Fruit fly (Drosophila melanogaster) whole organism, embryonic: ENCODE data around the gene PIG-C.

Experiments
- CG10274 ChIP-seq: fragments of 200-800 bp; sonication (Bioruptor generic); optimal IDR thresholded peaks from 3 replicates; lab custom pipeline; 2017; ENCODE audit warnings: missing biosample characterization, mild to moderate bottlenecking, missing genetic modification characterization
- CG14441 ChIP-seq: fragments of 200-800 bp; sonication (Bioruptor generic); IDR thresholded peaks from 2 replicates; pipeline ENCODE4 v1.3.6; 2022; ENCODE audit warnings: missing biosample characterization, missing genetic modification characterization
- CG1792 ChIP-seq: fragments of 200-800 bp; sonication (Bioruptor generic); optimal IDR thresholded peaks from 2 replicates; lab custom pipeline; 2016; ENCODE audit warnings: missing biosample characterization, missing genetic modification characterization
- CG3838 ChIP-seq: fragments of 200-800 bp; sonication (Bioruptor generic); optimal IDR thresholded peaks from 3 replicates; lab custom pipeline; 2016; ENCODE audit warnings: missing biosample characterization, missing genetic modification characterization
- CG6689 ChIP-seq: fragments of 200-800 bp; sonication (Bioruptor generic); IDR thresholded peaks from 2 replicates; pipeline ENCODE4 v1.3.6; 2022; ENCODE audit warnings: missing biosample characterization, missing genetic modification characterization
- CG9876 ChIP-seq: fragments of 200-800 bp; sonication (Bioruptor generic); optimal IDR thresholded peaks from 2 replicates; lab custom pipeline; 2016; ENCODE audit warnings: missing biosample characterization, missing genetic modification characterization
- HmgD ChIP-seq: fragments of 200-800 bp; sonication (Bioruptor generic); optimal IDR thresholded peaks from 3 replicates; lab custom pipeline; 2016; ENCODE audit warnings: missing biosample characterization, missing genetic modification characterization
- NK7.1 ChIP-seq: fragments of 200-800 bp; sonication (Bioruptor generic); optimal IDR thresholded peaks from 3 replicates; lab custom pipeline; 2016; ENCODE audit warnings: missing biosample characterization, missing genetic modification characterization
- chif ChIP-seq, 2 experiments: fragments of 200-800 bp; sonication (Bioruptor generic); optimal IDR thresholded peaks; 3 replicates each; lab custom pipeline; 2016; ENCODE audit warnings: missing biosample characterization in 2 of 2, missing genetic modification characterization in 2 of 2
- corto ChIP-seq: fragments of 200-800 bp; sonication (Bioruptor generic); optimal IDR thresholded peaks from 2 replicates; lab custom pipeline; 2016; ENCODE audit warnings: missing biosample characterization, mild to moderate bottlenecking, missing genetic modification characterization, moderate library complexity
- fd64A ChIP-seq: fragments of 200-800 bp; sonication (Bioruptor generic); optimal IDR thresholded peaks from 3 replicates; lab custom pipeline; 2018; ENCODE audit warnings: missing biosample characterization, mild to moderate bottlenecking, missing genetic modification characterization
- trh ChIP-seq: fragments of 200-800 bp; sonication (Bioruptor generic); optimal IDR thresholded peaks from 2 replicates; lab custom pipeline; 2016; ENCODE audit warnings: missing biosample characterization, missing genetic modification characterization

dm6 chr3L:3348956-3349824, 30.2 kb upstream of the PIG-C start:
- TF ChIP-seq CG1792 (GFP tag; lab: Kevin White, UChicago) = no peak
- TF ChIP-seq CG14441 (GFP tag; lab: Robert Waterston, UW) = no peak
- TF ChIP-seq fd64A (GFP tag; lab: Kevin White, UChicago) = no peak
- no peak for TF ChIP-seq NK7.1 (GFP tag; lab: Kevin White, UChicago)
- TF ChIP-seq CG3838 (GFP tag; lab: Kevin White, UChicago) = no peak
- no peak for TF ChIP-seq CG6689 (GFP tag; lab: Robert Waterston, UW)
- no peak for TF ChIP-seq CG10274 (GFP tag; lab: Kevin White, UChicago)
- TF ChIP-seq HmgD (GFP tag; lab: Kevin White, UChicago) = no peak
- no peak for TF ChIP-seq chif (GFP tag; optimal IDR thresholded peaks at IDR 0.05; lab: Kevin White, UChicago)
- TF ChIP-seq CG9876 (GFP tag; lab: Kevin White, UChicago) = no peak
- no peak for TF ChIP-seq trh (GFP tag; lab: Kevin White, UChicago)
- TF ChIP-seq corto (GFP tag; lab: Kevin White, UChicago) = no peak
